ENCODE assay signal across 5 worm cellular contexts in the genomic region with DNA sequence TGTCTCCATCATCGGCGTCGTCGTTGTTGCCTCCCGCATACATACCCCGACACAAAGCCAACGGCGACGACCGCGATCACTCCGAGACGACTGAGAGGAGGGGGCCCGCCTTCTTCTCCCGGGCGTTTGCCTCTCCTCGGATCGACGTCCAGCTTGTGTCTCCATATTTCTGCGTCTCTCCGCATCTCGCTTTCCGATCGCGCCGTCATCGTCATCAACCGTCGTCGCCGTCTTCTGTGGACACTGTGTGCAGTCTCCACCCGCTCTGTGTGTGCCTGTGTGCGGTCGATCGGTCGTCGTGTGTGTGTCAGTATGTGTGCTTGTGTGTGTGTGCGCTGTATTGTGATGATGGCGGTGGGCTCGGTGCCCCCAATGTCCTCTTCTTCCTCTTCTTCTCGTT.
A peak's percentile ranks its signal among the peaks of the same experiment; 100 is the strongest.
TF ChIP-seq lines count a peak whose summit lies in the region.

No protein-coding gene starts in this region.

TF ChIP-seq in whole organism, L1 larva, 84 proteins besides CTCF, POLR2A, EP300 and RAD21 (continues in another document):
- TF ChIP-seq rnt-1 (tag; optimal IDR thresholded peaks at IDR 0.05; lab: Kevin White, UChicago) (peak; percentile 49), ceh-8 (GFP tag; optimal IDR thresholded peaks at IDR 0.05; lab: Kevin White, UChicago) (peak; percentile 39), swsn-7 (tag; optimal IDR thresholded peaks at IDR 0.05; lab: Kevin White, UChicago) (peak; percentile 14), irx-1 (tag; optimal IDR thresholded peaks at IDR 0.05; lab: Kevin White, UChicago) (no peak), mep-1 (tag; optimal IDR thresholded peaks at IDR 0.05; lab: Kevin White, UChicago) (no peak), lsy-2 (tag; optimal IDR thresholded peaks at IDR 0.05; lab: Kevin White, UChicago) (peak in 1 of 2 experiments; percentile 21), Y116A8C.19 (tag; optimal IDR thresholded peaks at IDR 0.05; lab: Kevin White, UChicago; ENCODE audit: borderline replicate concordance) (no peak), hlh-17 (GFP tag; optimal IDR thresholded peaks at IDR 0.05; lab: Kevin White, UChicago; ENCODE audit: borderline replicate concordance) (no peak), nhr-85 (tag; lab: Kevin White, UChicago) (no peak), sptf-1 (tag; optimal IDR thresholded peaks at IDR 0.05; lab: Kevin White, UChicago) (no peak), aha-1 (tag; optimal IDR thresholded peaks at IDR 0.05; lab: Kevin White, UChicago) (no peak), blmp-1 (tag; optimal IDR thresholded peaks at IDR 0.05; lab: Kevin White, UChicago) (no peak), hlh-4 (tag; optimal IDR thresholded peaks at IDR 0.05; lab: Kevin White, UChicago) (no peak), fkh-8 (tag; optimal IDR thresholded peaks at IDR 0.05; lab: Kevin White, UChicago) (no peak), alr-1 (tag; optimal IDR thresholded peaks at IDR 0.05; lab: Kevin White, UChicago; ENCODE audit: borderline replicate concordance) (no peak), vab-15 (tag; optimal IDR thresholded peaks at IDR 0.05; lab: Kevin White, UChicago) (no peak), zag-1 (tag; optimal IDR thresholded peaks at IDR 0.05; lab: Kevin White, UChicago) (no peak)

TF ChIP-seq in whole organism, L3 larva, 47 proteins besides CTCF, POLR2A, EP300 and RAD21 (continues in another document):
- peak; percentile 34 for TF ChIP-seq lin-39 (tag; optimal IDR thresholded peaks at IDR 0.05; lab: Kevin White, UChicago)
- no peak for TF ChIP-seq ztf-11 (tag; optimal IDR thresholded peaks at IDR 0.05; lab: Kevin White, UChicago)
- TF ChIP-seq fkh-10 (GFP tag; optimal IDR thresholded peaks at IDR 0.05; lab: Kevin White, UChicago), result no peak
- TF ChIP-seq ama-1 (optimal IDR thresholded peaks at IDR 0.05; lab: Kevin White, UChicago), result no peak
- no peak for TF ChIP-seq zag-1 (tag; optimal IDR thresholded peaks at IDR 0.05; lab: Kevin White, UChicago)
- TF ChIP-seq nhr-67 (tag; optimal IDR thresholded peaks at IDR 0.05; lab: Kevin White, UChicago), result no peak
- no peak for TF ChIP-seq eor-1 (tag; optimal IDR thresholded peaks at IDR 0.05; lab: Kevin White, UChicago)
- no peak for TF ChIP-seq pqm-1 (tag; optimal IDR thresholded peaks at IDR 0.05; lab: Kevin White, UChicago)
- peak; percentile 12 for TF ChIP-seq nfya-1 (tag; optimal IDR thresholded peaks at IDR 0.05; lab: Kevin White, UChicago; ENCODE audit: insufficient read depth)
- no peak for TF ChIP-seq tbx-2 (tag; optimal IDR thresholded peaks at IDR 0.05; lab: Kevin White, UChicago)
- peak; percentile 51 for TF ChIP-seq hmg-11 (tag; optimal IDR thresholded peaks at IDR 0.05; lab: Kevin White, UChicago)
- TF ChIP-seq pha-4 (tag; optimal IDR thresholded peaks at IDR 0.05; lab: Kevin White, UChicago), result peak; percentile 31
- TF ChIP-seq lin-15B (tag; optimal IDR thresholded peaks at IDR 0.05; lab: Kevin White, UChicago), result peak; percentile 10
- TF ChIP-seq nhr-11 (tag; optimal IDR thresholded peaks at IDR 0.05; lab: Kevin White, UChicago), result no peak
- TF ChIP-seq mdl-1 (tag; optimal IDR thresholded peaks at IDR 0.05; lab: Kevin White, UChicago), result no peak
- no peak for TF ChIP-seq unc-39 (tag; optimal IDR thresholded peaks at IDR 0.05; lab: Kevin White, UChicago)
- TF ChIP-seq elt-3 (tag; optimal IDR thresholded peaks at IDR 0.05; lab: Kevin White, UChicago), result no peak
- TF ChIP-seq egl-5 (tag; optimal IDR thresholded peaks at IDR 0.05; lab: Kevin White, UChicago), result no peak
- TF ChIP-seq elt-2 (tag; optimal IDR thresholded peaks at IDR 0.05; lab: Kevin White, UChicago), result peak; percentile 52

TF ChIP-seq in whole organism, early embryonic, 17 proteins besides CTCF, POLR2A, EP300 and RAD21:
- TF ChIP-seq tbx-11 (GFP tag; IDR thresholded peaks at IDR 0.05; lab: Robert Waterston, UW) (no peak), hnd-1 (tag; optimal IDR thresholded peaks at IDR 0.05; lab: Kevin White, UChicago) (no peak), B0310.2 (tag; optimal IDR thresholded peaks at IDR 0.05; lab: Kevin White, UChicago) (peak; percentile 47), ceh-36 (tag; optimal IDR thresholded peaks at IDR 0.05; lab: Kevin White, UChicago) (peak; percentile 59), tra-4 (tag; optimal IDR thresholded peaks at IDR 0.05; lab: Kevin White, UChicago) (no peak), hmg-4 (GFP tag; optimal IDR thresholded peaks at IDR 0.05; lab: Kevin White, UChicago) (peak; percentile 94), sea-1 (GFP tag; conservative IDR thresholded peaks at IDR 0.05; lab: Robert Waterston, UW) (0 out of 2 replicates have a peak, but pooled peaks have one; percentile 52), flt-1 (GFP tag; IDR thresholded peaks at IDR 0.05; lab: Robert Waterston, UW) (no peak), F13C5.2 (tag; optimal IDR thresholded peaks at IDR 0.05; lab: Kevin White, UChicago) (peak; percentile 21), ama-1 (optimal IDR thresholded peaks at IDR 0.05; lab: Kevin White, UChicago) (no peak), scrt-1 (GFP tag; IDR thresholded peaks at IDR 0.05; lab: Robert Waterston, UW) (peak; percentile 59; the same call in 1 of the 2 replicates), aly-1 (tag; optimal IDR thresholded peaks at IDR 0.05; lab: Kevin White, UChicago) (peak; percentile 21), tbx-37 (GFP tag; conservative IDR thresholded peaks at IDR 0.05; lab: Robert Waterston, UW) (no peak), ets-7 (tag; optimal IDR thresholded peaks at IDR 0.05; lab: Kevin White, UChicago) (no peak), pes-1 (GFP tag; IDR thresholded peaks at IDR 0.05; lab: Robert Waterston, UW) (peak; percentile 50), ceh-13 (GFP tag; optimal IDR thresholded peaks at IDR 0.05; lab: Kevin White, UChicago) (no peak), hmbx-1 (tag; optimal IDR thresholded peaks at IDR 0.05; lab: Kevin White, UChicago) (no peak)

TF ChIP-seq in whole organism, midembryonic, 9 proteins besides CTCF, POLR2A, EP300 and RAD21:
- peak; percentile 60 for TF ChIP-seq ztf-23 (GFP tag; IDR thresholded peaks at IDR 0.05; lab: Robert Waterston, UW)
- TF ChIP-seq tab-1 (GFP tag; IDR thresholded peaks at IDR 0.05; lab: Robert Waterston, UW), result peak; percentile 70; the same call in 1 of the 2 replicates
- peak; percentile 75 for TF ChIP-seq ztf-29 (GFP tag; IDR thresholded peaks at IDR 0.05; lab: Robert Waterston, UW)
- peak; percentile 27 for TF ChIP-seq cog-1 (tag; optimal IDR thresholded peaks at IDR 0.05; lab: Kevin White, UChicago)
- no peak for TF ChIP-seq ref-1 (GFP tag; conservative IDR thresholded peaks at IDR 0.05; lab: Robert Waterston, UW)
- peak; percentile 73 for TF ChIP-seq flt-1 (GFP tag; IDR thresholded peaks at IDR 0.05; lab: Robert Waterston, UW)

TF ChIP-seq in whole organism, young adult, 124 proteins besides CTCF, POLR2A, EP300 and RAD21 (continues in another document):
- TF ChIP-seq ztf-18 (tag; optimal IDR thresholded peaks at IDR 0.05; lab: Kevin White, UChicago) (peak; percentile 14), C17E4.6 (GFP tag; IDR thresholded peaks at IDR 0.05; lab: Robert Waterston, UW) (no peak), nhr-80 (tag; optimal IDR thresholded peaks at IDR 0.05; lab: Kevin White, UChicago) (peak; percentile 75), lsl-1 (GFP tag; optimal IDR thresholded peaks at IDR 0.05; lab: Kevin White, UChicago) (no peak), ceh-40 (GFP tag; IDR thresholded peaks at IDR 0.05; lab: Robert Waterston, UW) (no peak), F57C9.4 (tag; optimal IDR thresholded peaks at IDR 0.05; lab: Kevin White, UChicago) (no peak), aptf-3 (GFP tag; IDR thresholded peaks at IDR 0.05; lab: Robert Waterston, UW) (no peak), sea-2 (GFP tag; IDR thresholded peaks at IDR 0.05; lab: Robert Waterston, UW) (0 out of 2 replicates have a peak, but pooled peaks have one; percentile 19), snpc-4 (GFP tag; optimal IDR thresholded peaks at IDR 0.05; lab: Kevin White, UChicago) (no peak), snpc-4 (tag; optimal IDR thresholded peaks at IDR 0.05; lab: Kevin White, UChicago) (peak in 1 of 4 experiments; percentile 2), hmg-1.2 (GFP tag; IDR thresholded peaks at IDR 0.05; lab: Robert Waterston, UW) (0 out of 2 replicates have a peak, but pooled peaks have one; percentile 31), lin-54 (GFP tag; optimal IDR thresholded peaks at IDR 0.05; lab: Kevin White, UChicago) (no peak), cebp-2 (GFP tag; IDR thresholded peaks at IDR 0.05; lab: Robert Waterston, UW) (no peak), madf-6 (GFP tag; IDR thresholded peaks at IDR 0.05; lab: Robert Waterston, UW) (no peak), madf-10 (tag; optimal IDR thresholded peaks at IDR 0.05; lab: Kevin White, UChicago) (no peak), K12H6.12 (tag; optimal IDR thresholded peaks at IDR 0.05; lab: Kevin White, UChicago) (peak; percentile 54), C06A6.2 (GFP tag; conservative IDR thresholded peaks at IDR 0.05; lab: Robert Waterston, UW) (no peak), D2030.7 (GFP tag; IDR thresholded peaks at IDR 0.05; lab: Robert Waterston, UW) (0 out of 2 replicates have a peak, but pooled peaks have one; percentile 25), lin-40 (tag; optimal IDR thresholded peaks at IDR 0.05; lab: Kevin White, UChicago) (peak; percentile 7), chd-7 (tag; optimal IDR thresholded peaks at IDR 0.05; lab: Kevin White, UChicago) (no peak), nhr-90 (tag; optimal IDR thresholded peaks at IDR 0.05; lab: Kevin White, UChicago) (no peak), ztf-3 (GFP tag; optimal IDR thresholded peaks at IDR 0.05; lab: Kevin White, UChicago) (no peak), zfh-2 (GFP tag; conservative IDR thresholded peaks at IDR 0.05; lab: Robert Waterston, UW) (peak; percentile 100), attf-5 (GFP tag; optimal IDR thresholded peaks at IDR 0.05; lab: Kevin White, UChicago) (peak; percentile 68), F37B4.10 (GFP tag; IDR thresholded peaks at IDR 0.05; lab: Robert Waterston, UW) (0 out of 2 replicates have a peak, but pooled peaks have one; percentile 17), tbp1 (GFP tag; optimal IDR thresholded peaks at IDR 0.05; lab: Kevin White, UChicago) (peak; percentile 8), B0261.1 (tag; optimal IDR thresholded peaks at IDR 0.05; lab: Kevin White, UChicago) (no peak), aptf-2 (GFP tag; conservative IDR thresholded peaks at IDR 0.05; lab: Robert Waterston, UW) (no peak), hrde-1 (tag; optimal IDR thresholded peaks at IDR 0.05; lab: Kevin White, UChicago; ENCODE audit: borderline replicate concordance) (no peak), hsf-1 (GFP tag; IDR thresholded peaks at IDR 0.05; lab: Robert Waterston, UW) (no peak), dox-1 (GFP tag; IDR thresholded peaks at IDR 0.05; lab: Robert Waterston, UW) (peak; percentile 59; the same call in 1 of the 2 replicates), B0035.1 (tag; optimal IDR thresholded peaks at IDR 0.05; lab: Kevin White, UChicago) (no peak), mes-4 (tag; optimal IDR thresholded peaks at IDR 0.05; lab: Kevin White, UChicago) (no peak), Y95B8A.8 (GFP tag; IDR thresholded peaks at IDR 0.05; lab: Robert Waterston, UW) (no peak), bed-2 (GFP tag; IDR thresholded peaks at IDR 0.05; lab: Robert Waterston, UW) (0 out of 2 replicates have a peak, but pooled peaks have one; percentile 47)
